Worm (Caenorhabditis elegans) whole organism, L4 larva: ENCODE results near the gene Y60A3A.24.
A peak's percentile ranks its signal among the peaks of the same experiment; 100 is the strongest.

Source experiments
- F37D6.2 ChIP-seq: sonication (generic microtip); optimal IDR thresholded peaks from 2 replicates; lab custom pipeline; 2016; ENCODE audit warnings: mild to moderate bottlenecking, missing genetic modification characterization, missing compliant biosample characterization
- R02D3.7 ChIP-seq: fragments of 150-350 bp; sonication (generic microtip); optimal IDR thresholded peaks from 3 replicates; lab custom pipeline; 2014; ENCODE audit warnings: missing biosample characterization, missing genetic modification characterization
- T20F7.1 ChIP-seq: fragments of 200-800 bp; sonication (Bioruptor generic); optimal IDR thresholded peaks from 2 replicates; lab custom pipeline; 2018; ENCODE audit warnings: mild to moderate bottlenecking, missing genetic modification characterization, missing compliant biosample characterization
- Y48G9A.11 ChIP-seq: fragments of 200-800 bp; sonication (Bioruptor generic); IDR thresholded peaks from 2 replicates; pipeline ENCODE4 v1.3.6; 2022; ENCODE audit warnings: missing genetic modification reagents, missing genetic modification characterization, missing compliant biosample characterization
- ZK337.2 ChIP-seq: fragments of 200-800 bp; sonication (Bioruptor generic); IDR thresholded peaks from 2 replicates; pipeline ENCODE4 v1.3.6; 2022; ENCODE audit warnings: missing genetic modification reagents, missing genetic modification characterization, missing compliant biosample characterization
- aha-1 ChIP-seq: fragments of 150-350 bp; peaks from one replicate; lab custom pipeline; 2014; ENCODE audit warnings: missing biosample characterization, missing genetic modification characterization
- ama-1 ChIP-seq: fragments of 150-350 bp; optimal IDR thresholded peaks from 2 replicates; lab custom pipeline; 2014; ENCODE audit warnings: inconsistent platforms, mixed read lengths
- arid-1 ChIP-seq: fragments of 200-800 bp; sonication (Bioruptor generic); conservative IDR thresholded peaks from 2 replicates; pipeline ENCODE4 v1.3.6; 2022; ENCODE audit warnings: missing genetic modification reagents, missing genetic modification characterization, missing compliant biosample characterization
- ceh-28 ChIP-seq: fragments of 150-350 bp; optimal IDR thresholded peaks from 2 replicates; lab custom pipeline; 2014; ENCODE audit warnings: missing biosample characterization, missing genetic modification reagents, missing genetic modification characterization
- ceh-82 ChIP-seq: sonication (generic microtip); optimal IDR thresholded peaks from 2 replicates; lab custom pipeline; 2017; ENCODE audit warnings: missing biosample characterization, missing genetic modification characterization
- cey-2 ChIP-seq: sonication (generic microtip); optimal IDR thresholded peaks from 3 replicates; lab custom pipeline; 2017; ENCODE audit warnings: missing genetic modification characterization, mild to moderate bottlenecking, missing compliant biosample characterization, antibody characterized with exemption, borderline replicate concordance; ENCODE audit not compliant: insufficient read depth
- daf-16 ChIP-seq, 3 experiments: sonication (generic microtip); optimal IDR thresholded peaks; 2 replicates each; lab custom pipeline; 2016 to 2017; ENCODE audit warnings: missing genetic modification characterization in 3 of 3, missing genetic modification reagents in 3 of 3, mild to moderate bottlenecking in 2 of 3, missing compliant biosample characterization in 2 of 3, missing biosample characterization in 1 of 3, moderate library complexity in 1 of 3
- daf-19 ChIP-seq: fragments of 200-800 bp; sonication (Bioruptor generic); conservative IDR thresholded peaks from 2 replicates; pipeline ENCODE4 v1.3.6; 2022; ENCODE audit warnings: missing genetic modification characterization, missing compliant biosample characterization
- egl-43 ChIP-seq: fragments of 200-800 bp; sonication (Bioruptor generic); IDR thresholded peaks from 2 replicates; pipeline ENCODE4 v1.3.6; 2022; ENCODE audit warnings: missing genetic modification reagents, missing genetic modification characterization, missing compliant biosample characterization
- jun-1 ChIP-seq: fragments of 150-350 bp; optimal IDR thresholded peaks from 2 replicates; lab custom pipeline; 2014; ENCODE audit warnings: missing biosample characterization, missing genetic modification reagents, missing genetic modification characterization
- lim-7 ChIP-seq: fragments of 200-800 bp; sonication (Bioruptor generic); IDR thresholded peaks from 2 replicates; pipeline ENCODE4 v1.3.6; 2022; ENCODE audit warnings: missing genetic modification characterization, missing compliant biosample characterization
- lin-13 ChIP-seq: fragments of 150-350 bp; optimal IDR thresholded peaks from 2 replicates; lab custom pipeline; 2014; ENCODE audit warnings: missing biosample characterization, missing genetic modification reagents, missing genetic modification characterization
- lir-3 ChIP-seq: sonication (generic microtip); optimal IDR thresholded peaks from 2 replicates; lab custom pipeline; 2016; ENCODE audit warnings: mild to moderate bottlenecking, missing genetic modification characterization, missing compliant biosample characterization
- lsy-2 ChIP-seq, 2 experiments: fragments of 150-350 bp in 1 of 2; sonication (generic microtip) in 1 of 2; optimal IDR thresholded peaks; 2 replicates each; lab custom pipeline; 2014 to 2017; ENCODE audit warnings: missing biosample characterization in 2 of 2, missing genetic modification characterization in 2 of 2
- madf-9 ChIP-seq: fragments of 200-800 bp; sonication (Bioruptor generic); conservative IDR thresholded peaks from 2 replicates; pipeline ENCODE4 v1.3.6; 2022; ENCODE audit warnings: missing genetic modification reagents, missing genetic modification characterization, missing compliant biosample characterization
- mes-2 ChIP-seq: sonication (generic microtip); optimal IDR thresholded peaks from 2 replicates; lab custom pipeline; 2016; ENCODE audit warnings: missing genotype, mild to moderate bottlenecking, missing genetic modification characterization, missing compliant biosample characterization; ENCODE audit not compliant: poor library complexity, severe bottlenecking
- nhr-102 ChIP-seq: sonication (generic microtip); optimal IDR thresholded peaks from 2 replicates; lab custom pipeline; 2016; ENCODE audit warnings: mild to moderate bottlenecking, missing genetic modification characterization, moderate library complexity, missing compliant biosample characterization
- nhr-25 ChIP-seq: sonication (generic microtip); optimal IDR thresholded peaks from 2 replicates; lab custom pipeline; 2017; ENCODE audit warnings: missing genetic modification characterization, mild to moderate bottlenecking, missing compliant biosample characterization, antibody characterized with exemption, moderate library complexity, borderline replicate concordance; ENCODE audit not compliant: insufficient read depth
- php-3 ChIP-seq: fragments of 200-800 bp; sonication (Bioruptor generic); IDR thresholded peaks from 2 replicates; pipeline ENCODE4 v1.3.6; 2022; ENCODE audit warnings: missing genetic modification reagents, missing genetic modification characterization, missing compliant biosample characterization
- saeg-2 ChIP-seq: fragments of 200-800 bp; sonication (Bioruptor generic); IDR thresholded peaks from 2 replicates; pipeline ENCODE4 v1.3.6; 2022; ENCODE audit warnings: missing genetic modification reagents, missing genetic modification characterization, missing compliant biosample characterization
- sdz-12 ChIP-seq: fragments of 200-800 bp; sonication (Bioruptor generic); optimal IDR thresholded peaks from 2 replicates; lab custom pipeline; 2018; ENCODE audit warnings: mild to moderate bottlenecking, missing genetic modification characterization, missing compliant biosample characterization
- set-16 ChIP-seq: fragments of 200-800 bp; sonication (Bioruptor generic); IDR thresholded peaks from 2 replicates; pipeline ENCODE4 v1.3.6; 2022; ENCODE audit warnings: missing genetic modification reagents, missing genetic modification characterization, missing compliant biosample characterization
- skn-1 ChIP-seq: fragments of 150-350 bp; optimal IDR thresholded peaks from 2 replicates; lab custom pipeline; 2014; ENCODE audit warnings: missing biosample characterization, missing genetic modification characterization
- snpc-4 ChIP-seq: fragments of 150-350 bp; optimal IDR thresholded peaks from 2 replicates; lab custom pipeline; 2014; ENCODE audit warnings: missing biosample characterization, missing genetic modification characterization
- tag-97 ChIP-seq: fragments of 200-800 bp; sonication (Bioruptor generic); IDR thresholded peaks from 2 replicates; pipeline ENCODE4 v1.3.6; 2022; ENCODE audit warnings: missing genetic modification characterization, missing compliant biosample characterization
- unc-39 ChIP-seq: sonication (generic microtip); optimal IDR thresholded peaks from 2 replicates; lab custom pipeline; 2017; ENCODE audit warnings: missing biosample characterization, missing genetic modification characterization
- unc-62 ChIP-seq, 3 experiments: fragments of 150-350 bp in 1 of 3; sonication (generic microtip); optimal IDR thresholded peaks in 2 of 3; peaks in 1 of 3; 1 replicate in 1 of 3; 2 replicates in 2 of 3; lab custom pipeline; 2014 to 2017; ENCODE audit warnings: missing biosample characterization in 3 of 3, missing genetic modification characterization in 3 of 3, missing genetic modification reagents in 3 of 3, missing genotype in 1 of 3
- zfp-2 ChIP-seq: sonication (generic microtip); optimal IDR thresholded peaks from 2 replicates; lab custom pipeline; 2016; ENCODE audit warnings: mild to moderate bottlenecking, missing genetic modification characterization, missing compliant biosample characterization
- zip-2 ChIP-seq: fragments of 150-350 bp; optimal IDR thresholded peaks from 2 replicates; lab custom pipeline; 2014; ENCODE audit warnings: missing biosample characterization, missing genetic modification characterization

Gene Y60A3A.24

ce11 chrV:19986788-19987187 is 5.1 kb upstream of the Y60A3A.24 start:
- TF ChIP-seq set-16 (GFP tag; lab: Robert Waterston, UW) (peak; percentile 33), unc-39 (tag; lab: Kevin White, UChicago) (no peak), egl-43 (GFP tag; lab: Robert Waterston, UW) (0 out of 2 replicates have a peak, but pooled peaks have one; percentile 18)

DNA sequence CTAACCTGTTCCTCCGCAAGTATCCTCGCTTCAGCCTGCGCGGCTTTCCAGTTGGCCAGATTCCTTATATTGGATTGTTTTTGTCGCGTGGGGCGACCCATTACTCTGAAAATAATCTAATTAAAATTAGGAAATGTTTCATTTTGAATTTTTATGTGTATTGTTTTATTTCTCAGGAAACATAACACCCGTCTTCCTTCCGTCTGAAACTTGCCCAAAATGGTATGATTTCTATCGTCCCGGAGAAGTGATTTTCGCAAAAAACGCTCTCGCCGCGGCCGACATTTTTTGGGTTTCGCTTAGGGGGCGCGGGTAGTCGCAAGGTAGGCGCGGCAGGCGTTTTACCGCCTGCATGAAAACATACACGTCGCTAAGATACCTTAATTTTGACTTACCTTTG is 4.5 kb upstream of the Y60A3A.24 start, which contains the start of gene clec-260:
clec-260 (minus strand) TSS at position 101 of the 400 bp plus-strand sequence.
- TF ChIP-seq php-3 (GFP tag; lab: Robert Waterston, UW), result no peak
- no peak for TF ChIP-seq jun-1 (tag; lab: Kevin White, UChicago)
- TF ChIP-seq saeg-2 (GFP tag; lab: Robert Waterston, UW), result no peak
- peak; percentile 42 for TF ChIP-seq aha-1 (tag; lab: Kevin White, UChicago)
- TF ChIP-seq skn-1, result no peak
- no peak for TF ChIP-seq daf-19 (GFP tag; lab: Robert Waterston, UW)
- TF ChIP-seq lir-3, result no peak
- no peak for TF ChIP-seq snpc-4 (tag; lab: Kevin White, UChicago)

ce11 chrV:19978220-19978619 is 3.5 kb downstream of the Y60A3A.24 start, which contains the start of gene srh-183:
srh-183 (minus strand) TSS chrV:19978320.
- TF ChIP-seq lim-7 (GFP tag; lab: Robert Waterston, UW) (no peak), R02D3.7 (tag; lab: Kevin White, UChicago) (no peak), arid-1 (GFP tag; lab: Robert Waterston, UW) (no peak), ama-1 (no peak), T20F7.1 (GFP tag; lab: Kevin White, UChicago) (no peak), zip-2 (no peak), mes-2 (tag; lab: Kevin White, UChicago) (no peak), zfp-2 (no peak), madf-9 (GFP tag; lab: Robert Waterston, UW) (no peak), cey-2 (tag; lab: Kevin White, UChicago) (no peak), sdz-12 (GFP tag; lab: Kevin White, UChicago) (no peak), set-16 (GFP tag; lab: Robert Waterston, UW) (no peak), daf-16 (GFP tag; optimal IDR thresholded peaks at IDR 0.05; lab: Kevin White, UChicago) (no peak), daf-16 (tag; optimal IDR thresholded peaks at IDR 0.05; lab: Kevin White, UChicago) (no peak), tag-97 (GFP tag; lab: Robert Waterston, UW) (no peak), nhr-102 (no peak)

ce11 chrV:19972984-19973383 is 8.7 kb downstream of the Y60A3A.24 start, which contains the start of gene srh-173:
srh-173 (plus strand) TSS chrV:19973284.
- TF ChIP-seq ceh-82 (no peak), unc-62 (GFP tag; optimal IDR thresholded peaks at IDR 0.05 in 1 of 2; lab: Kevin White, UChicago) (peak in 1 of 2 experiments; percentile 35), unc-62 (tag; optimal IDR thresholded peaks at IDR 0.05; lab: Kevin White, UChicago) (no peak)

- TF ChIP-seq F37D6.2 (tag; lab: Kevin White, UChicago) (no peak), ceh-28 (tag; lab: Kevin White, UChicago) (no peak), lin-13 (GFP tag; lab: Kevin White, UChicago) (no peak), sdz-12 (GFP tag; lab: Kevin White, UChicago) (no peak), php-3 (GFP tag; lab: Robert Waterston, UW) (no peak), lsy-2 (tag; optimal IDR thresholded peaks at IDR 0.05; lab: Kevin White, UChicago) (no peak), Y48G9A.11 (GFP tag; lab: Robert Waterston, UW) (no peak), ZK337.2 (GFP tag; lab: Robert Waterston, UW) (no peak), nhr-25 (tag; lab: Kevin White, UChicago) (no peak), T20F7.1 (GFP tag; lab: Kevin White, UChicago) (no peak)
These were observed 16.1 kb downstream of the Y60A3A.24 start, which contains the start of gene srh-171 for ce11 chrV:19965626-19966025. srh-171 (plus strand) TSS chrV:19965700.
